Worm (Caenorhabditis elegans): ENCODE results near the gene coq-6.

coq-6 gene

ce11 chrV:9342965-9343628, 6.5 kb downstream of the coq-6 start (continued):
- TF ChIP-seq duxl-1 (tag; optimal IDR thresholded peaks at IDR 0.05; ENCODE audit: poor library complexity), result no peak
- TF ChIP-seq skn-1 (tag; optimal IDR thresholded peaks at IDR 0.05), result no peak
- no peak for TF ChIP-seq nhr-10 (tag; optimal IDR thresholded peaks at IDR 0.05)
- no peak for TF ChIP-seq nhr-6 (tag; optimal IDR thresholded peaks at IDR 0.05)
- peak; percentile 79; the same call in 1 of the 2 replicates for TF ChIP-seq saeg-2 (GFP tag; IDR thresholded peaks at IDR 0.05)
- no peak for TF ChIP-seq nhr-28 (tag; optimal IDR thresholded peaks at IDR 0.05)
- TF ChIP-seq R02D3.7 (tag; optimal IDR thresholded peaks at IDR 0.05), result no peak
- TF ChIP-seq pqm-1 (tag; optimal IDR thresholded peaks at IDR 0.05), result no peak
- no peak for TF ChIP-seq ceh-32 (tag; optimal IDR thresholded peaks at IDR 0.05; ENCODE audit: poor library complexity)
- TF ChIP-seq zag-1 (tag; optimal IDR thresholded peaks at IDR 0.05), result no peak
- TF ChIP-seq T26A8.4 (GFP tag; IDR thresholded peaks at IDR 0.05), result peak; percentile 91; the same call in 1 of the 2 replicates
- TF ChIP-seq ceh-20 (GFP tag; IDR thresholded peaks at IDR 0.05), result peak; percentile 67
- TF ChIP-seq lsy-2 (tag; optimal IDR thresholded peaks at IDR 0.05), result no peak
- no peak for TF ChIP-seq spr-3 (GFP tag; optimal IDR thresholded peaks at IDR 0.05)
- TF ChIP-seq dmd-6 (GFP tag; IDR thresholded peaks at IDR 0.05), result peak; percentile 28; the same call in 1 of the 2 replicates
- TF ChIP-seq nhr-111 (GFP tag; optimal IDR thresholded peaks at IDR 0.05), result no peak
- no peak for TF ChIP-seq hlh-11 (tag; optimal IDR thresholded peaks at IDR 0.05)
- no peak for TF ChIP-seq fkh-10 (GFP tag; optimal IDR thresholded peaks at IDR 0.05)
- TF ChIP-seq tra-1 (GFP tag; IDR thresholded peaks at IDR 0.05), result 0 out of 2 replicates have a peak, but pooled peaks have one; percentile 25
- TF ChIP-seq snpc-4 (tag; optimal IDR thresholded peaks at IDR 0.05), result no peak
- TF ChIP-seq egl-43 (GFP tag; IDR thresholded peaks at IDR 0.05), result peak; percentile 57
- peak; percentile 48; the same call in 1 of the 2 replicates for TF ChIP-seq arid-1 (GFP tag; conservative IDR thresholded peaks at IDR 0.05)
- TF ChIP-seq D1046.2 (GFP tag; IDR thresholded peaks at IDR 0.05), result peak; percentile 81
- TF ChIP-seq Y105C5A.15 (GFP tag; IDR thresholded peaks at IDR 0.05), result 0 out of 2 replicates have a peak, but pooled peaks have one; percentile 9
- no peak for TF ChIP-seq ceh-28 (tag; optimal IDR thresholded peaks at IDR 0.05)
- no peak for TF ChIP-seq hlh-30 (tag; optimal IDR thresholded peaks at IDR 0.05; ENCODE audit: insufficient read depth)
- peak; percentile 75 for TF ChIP-seq Y48G9A.11 (GFP tag; IDR thresholded peaks at IDR 0.05)
- TF ChIP-seq tag-97 (GFP tag; IDR thresholded peaks at IDR 0.05), result no peak
- no peak for TF ChIP-seq nhr-102 (tag; optimal IDR thresholded peaks at IDR 0.05)
- peak; percentile 73 for TF ChIP-seq lin-38 (GFP tag; IDR thresholded peaks at IDR 0.05)
- peak; percentile 9 for TF ChIP-seq dve-1 (tag; optimal IDR thresholded peaks at IDR 0.05; ENCODE audit: insufficient read depth)
- TF ChIP-seq daf-12 (tag; optimal IDR thresholded peaks at IDR 0.05), result no peak
- TF ChIP-seq ZK337.2 (GFP tag; IDR thresholded peaks at IDR 0.05), result no peak
- no peak for TF ChIP-seq aly-2 (tag; optimal IDR thresholded peaks at IDR 0.05)
- no peak for TF ChIP-seq rbr-2 (tag; optimal IDR thresholded peaks at IDR 0.05)
- no peak for TF ChIP-seq jun-1 (tag; optimal IDR thresholded peaks at IDR 0.05)
- TF ChIP-seq nhr-42 (GFP tag; IDR thresholded peaks at IDR 0.05), result peak; percentile 84
- no peak for TF ChIP-seq daf-16 (GFP tag; optimal IDR thresholded peaks at IDR 0.05)
- TF ChIP-seq daf-16 (tag; optimal IDR thresholded peaks at IDR 0.05), result no peak
- TF ChIP-seq lin-39 (tag; optimal IDR thresholded peaks at IDR 0.05), result no peak
- TF ChIP-seq F10B5.3 (tag; optimal IDR thresholded peaks at IDR 0.05), result no peak

All from whole organism, L4 larva.